Worm (Caenorhabditis elegans): ENCODE measurements around the gene sru-6.

ce11 chrIV:9540342-9540856 lies 50.0 kb downstream of the sru-6 start, which contains the start of gene fbl-1:
- TF ChIP-seq ztf-23 (GFP tag; IDR thresholded peaks at IDR 0.05), result no peak
- TF ChIP-seq tab-1 (GFP tag; IDR thresholded peaks at IDR 0.05), result no peak

Measured in whole organism, midembryonic.